Worm (Caenorhabditis elegans) whole organism, L3 larva: ENCODE measurements around the gene zip-2.

Source experiments
- R02D3.7 ChIP-seq: fragments of 150-350 bp; optimal IDR thresholded peaks from 2 replicates; lab custom pipeline; 2014; ENCODE audit warnings: missing biosample characterization, missing genetic modification characterization
- ZK546.5 ChIP-seq: sonication (generic microtip); optimal IDR thresholded peaks from 2 replicates; lab custom pipeline; 2017; ENCODE audit warnings: missing biosample characterization, missing genetic modification characterization
- ama-1 ChIP-seq: fragments of 150-350 bp; optimal IDR thresholded peaks from 2 replicates; lab custom pipeline; 2018
- elt-3 ChIP-seq, 3 experiments: fragments of 150-350 bp in 1 of 3; sonication (generic microtip) in 2 of 3; optimal IDR thresholded peaks; 2 replicates in 2 of 3; 4 replicates in 1 of 3; lab custom pipeline; 2014 to 2017; ENCODE audit warnings: missing biosample characterization in 3 of 3, missing genetic modification characterization in 3 of 3
- mdl-1 ChIP-seq: fragments of 150-350 bp; optimal IDR thresholded peaks from 2 replicates; lab custom pipeline; 2014; ENCODE audit warnings: missing biosample characterization, missing genetic modification characterization
- nhr-12 ChIP-seq: fragments of 150-350 bp; optimal IDR thresholded peaks from 2 replicates; lab custom pipeline; 2014; ENCODE audit warnings: missing biosample characterization, missing genetic modification characterization
- nhr-28 ChIP-seq: fragments of 150-350 bp; optimal IDR thresholded peaks from 2 replicates; lab custom pipeline; 2014; ENCODE audit warnings: missing biosample characterization, missing genetic modification characterization
- nhr-76 ChIP-seq: fragments of 150-350 bp; sonication (generic microtip); optimal IDR thresholded peaks from 5 replicates; lab custom pipeline; 2014; ENCODE audit warnings: missing biosample characterization, missing genetic modification characterization
- skn-1 ChIP-seq: fragments of 150-350 bp; optimal IDR thresholded peaks from 2 replicates; lab custom pipeline; 2014; ENCODE audit warnings: missing biosample characterization, missing genetic modification characterization
- unc-62 ChIP-seq: fragments of 150-350 bp; sonication (generic microtip); optimal IDR thresholded peaks from 4 replicates; lab custom pipeline; 2014; ENCODE audit warnings: missing biosample characterization, missing genetic modification reagents, missing genetic modification characterization
- zag-1 ChIP-seq: fragments of 150-350 bp; optimal IDR thresholded peaks from 2 replicates; lab custom pipeline; 2014; ENCODE audit warnings: missing biosample characterization, missing genetic modification characterization

ce11 chrIII:819313-819712, 13.5 kb upstream of the zip-2 start:
- no peak for TF ChIP-seq unc-62 (GFP tag; lab: Kevin White, UChicago)
- TF ChIP-seq zag-1 (tag; lab: Kevin White, UChicago): no peak
- no peak for TF ChIP-seq nhr-76 (tag; lab: Kevin White, UChicago)
- TF ChIP-seq skn-1 (tag; lab: Kevin White, UChicago): no peak
- TF ChIP-seq ZK546.5 (tag; lab: Kevin White, UChicago): no peak
- no peak for TF ChIP-seq ama-1
- TF ChIP-seq R02D3.7 (tag; lab: Kevin White, UChicago): no peak
- TF ChIP-seq nhr-28 (tag; lab: Kevin White, UChicago): no peak
- TF ChIP-seq nhr-12 (tag; lab: Kevin White, UChicago): no peak
- TF ChIP-seq elt-3 (tag; optimal IDR thresholded peaks at IDR 0.05; lab: Kevin White, UChicago): no peak
- TF ChIP-seq mdl-1: no peak
